Worm (Caenorhabditis elegans): ENCODE measurements around the gene pes-10.

The pes-10 gene

DNA sequence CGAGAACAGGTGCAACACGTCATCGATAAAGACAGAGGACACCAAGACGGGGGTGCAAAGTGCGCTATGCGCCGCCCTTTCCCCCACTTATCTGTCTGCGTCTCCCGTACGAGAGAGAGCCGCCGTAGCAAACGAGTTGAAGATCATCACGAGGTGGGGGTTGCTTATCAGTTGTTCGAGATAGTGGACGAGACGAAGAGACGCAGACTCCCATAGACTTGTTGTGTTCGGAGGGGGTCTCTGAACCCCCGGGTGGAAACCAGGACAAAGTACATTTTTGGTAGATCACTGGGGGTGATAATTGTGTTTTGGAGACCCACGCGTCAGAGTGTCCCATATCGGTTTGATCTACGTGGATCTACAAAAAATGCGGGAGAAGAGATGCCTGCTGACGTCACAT, 48.8 kb downstream of the pes-10 start (continued):
- TF ChIP-seq lsy-12 (tag; optimal IDR thresholded peaks at IDR 0.05) (peak; percentile 71), snpc-4 (tag; optimal IDR thresholded peaks at IDR 0.05) (peak; percentile 48), nhr-67 (tag; optimal IDR thresholded peaks at IDR 0.05) (no peak), ama-1 (optimal IDR thresholded peaks at IDR 0.05) (no peak), sea-2 (GFP tag; optimal IDR thresholded peaks at IDR 0.05) (no peak), eor-1 (tag; optimal IDR thresholded peaks at IDR 0.05) (no peak), unc-62 (GFP tag; optimal IDR thresholded peaks at IDR 0.05) (no peak), lin-15B (tag; optimal IDR thresholded peaks at IDR 0.05) (peak; percentile 24), pha-4 (tag; optimal IDR thresholded peaks at IDR 0.05) (peak; percentile 82), unc-39 (tag; optimal IDR thresholded peaks at IDR 0.05) (no peak), mdl-1 (tag; optimal IDR thresholded peaks at IDR 0.05) (peak; percentile 76), egl-27 (tag; optimal IDR thresholded peaks at IDR 0.05) (peak; percentile 58), hmg-11 (tag; optimal IDR thresholded peaks at IDR 0.05) (peak; percentile 2), elt-2 (tag; optimal IDR thresholded peaks at IDR 0.05) (peak; percentile 95), nhr-12 (tag; optimal IDR thresholded peaks at IDR 0.05) (no peak)

DNA sequence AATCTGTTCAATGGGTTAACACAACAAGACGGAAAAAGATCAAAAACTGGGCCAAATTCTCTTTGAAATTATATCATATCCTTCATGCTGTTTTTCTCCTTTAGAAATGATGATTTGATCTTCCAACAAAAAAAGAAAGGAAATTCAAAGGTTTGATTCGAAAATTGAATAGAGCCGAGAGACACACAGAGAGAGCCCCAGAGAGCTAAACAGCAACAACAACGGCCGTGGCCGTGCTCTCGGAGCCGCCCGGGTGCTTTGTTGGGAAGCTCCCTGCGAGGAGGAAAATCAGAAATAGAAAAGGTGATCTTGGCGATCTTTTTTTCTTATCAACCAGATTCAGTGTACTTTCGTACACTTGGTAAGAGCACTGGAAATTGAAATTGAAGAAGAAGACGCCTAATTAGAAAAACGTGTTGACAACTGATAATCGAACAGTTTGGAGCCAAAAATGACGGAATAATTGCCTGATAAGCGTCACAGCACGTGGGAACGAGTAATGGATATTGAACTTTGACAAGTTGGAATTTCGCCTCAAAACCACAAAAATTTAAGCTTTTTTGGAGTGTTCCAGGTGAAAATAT, 50.3 kb downstream of the pes-10 start:
- TF ChIP-seq egl-27 (tag; optimal IDR thresholded peaks at IDR 0.05), result no peak
- no peak for TF ChIP-seq ceh-82 (tag; optimal IDR thresholded peaks at IDR 0.05)
- no peak for TF ChIP-seq nhr-28 (tag; optimal IDR thresholded peaks at IDR 0.05)
- no peak for TF ChIP-seq unc-62 (GFP tag; optimal IDR thresholded peaks at IDR 0.05)
- TF ChIP-seq fkh-10 (GFP tag; optimal IDR thresholded peaks at IDR 0.05), result peak; percentile 34
- no peak for TF ChIP-seq mdl-1 (tag; optimal IDR thresholded peaks at IDR 0.05)
- TF ChIP-seq ceh-9 (tag; optimal IDR thresholded peaks at IDR 0.05), result no peak
- TF ChIP-seq lsy-12 (tag; optimal IDR thresholded peaks at IDR 0.05), result no peak
- no peak for TF ChIP-seq elt-3 (tag; optimal IDR thresholded peaks at IDR 0.05)
- no peak for TF ChIP-seq sea-2 (GFP tag; optimal IDR thresholded peaks at IDR 0.05)
- no peak for TF ChIP-seq skn-1 (tag; optimal IDR thresholded peaks at IDR 0.05)
- TF ChIP-seq snpc-4 (tag; optimal IDR thresholded peaks at IDR 0.05), result no peak
- TF ChIP-seq fkh-2 (tag; optimal IDR thresholded peaks at IDR 0.05), result no peak
- no peak for TF ChIP-seq mml-1 (tag; optimal IDR thresholded peaks at IDR 0.05)
- TF ChIP-seq ztf-4 (tag; optimal IDR thresholded peaks at IDR 0.05), result no peak
- TF ChIP-seq nhr-67 (tag; optimal IDR thresholded peaks at IDR 0.05), result no peak
- no peak for TF ChIP-seq unc-39 (tag; optimal IDR thresholded peaks at IDR 0.05)
- TF ChIP-seq ceh-28 (tag; optimal IDR thresholded peaks at IDR 0.05), result no peak
- peak; percentile 6 for TF ChIP-seq nfya-1 (tag; optimal IDR thresholded peaks at IDR 0.05; ENCODE audit: insufficient read depth)
- peak; percentile 78 for TF ChIP-seq ama-1 (optimal IDR thresholded peaks at IDR 0.05)
- TF ChIP-seq nhr-11 (tag; optimal IDR thresholded peaks at IDR 0.05), result no peak
- TF ChIP-seq nhr-43 (tag; optimal IDR thresholded peaks at IDR 0.05; ENCODE audit: poor library complexity, severe bottlenecking), result peak; percentile 16
- TF ChIP-seq daf-12 (tag; optimal IDR thresholded peaks at IDR 0.05), result no peak
- TF ChIP-seq R02D3.7 (tag; optimal IDR thresholded peaks at IDR 0.05), result no peak
- no peak for TF ChIP-seq nhr-12 (tag; optimal IDR thresholded peaks at IDR 0.05)
- TF ChIP-seq zag-1 (tag; optimal IDR thresholded peaks at IDR 0.05), result no peak
- TF ChIP-seq hmg-11 (tag; optimal IDR thresholded peaks at IDR 0.05), result peak; percentile 9
- TF ChIP-seq nhr-237 (tag; optimal IDR thresholded peaks at IDR 0.05), result no peak
- no peak for TF ChIP-seq ceh-16 (tag; optimal IDR thresholded peaks at IDR 0.05)
- no peak for TF ChIP-seq aly-2 (tag; optimal IDR thresholded peaks at IDR 0.05)
- TF ChIP-seq jun-1 (tag; optimal IDR thresholded peaks at IDR 0.05), result peak; percentile 57
- TF ChIP-seq eor-1 (tag; optimal IDR thresholded peaks at IDR 0.05), result no peak
- TF ChIP-seq nhr-23 (tag; optimal IDR thresholded peaks at IDR 0.05), result no peak
- TF ChIP-seq egl-5 (tag; optimal IDR thresholded peaks at IDR 0.05), result no peak
- TF ChIP-seq ztf-11 (tag; optimal IDR thresholded peaks at IDR 0.05), result no peak
- peak; percentile 88 for TF ChIP-seq elt-2 (tag; optimal IDR thresholded peaks at IDR 0.05)
- TF ChIP-seq pha-4 (tag; optimal IDR thresholded peaks at IDR 0.05), result peak; percentile 54
- TF ChIP-seq pqm-1 (tag; optimal IDR thresholded peaks at IDR 0.05), result peak; percentile 94
- TF ChIP-seq nhr-77 (tag; optimal IDR thresholded peaks at IDR 0.05), result no peak
- TF ChIP-seq tbx-2 (tag; optimal IDR thresholded peaks at IDR 0.05), result no peak
- TF ChIP-seq lin-15B (tag; optimal IDR thresholded peaks at IDR 0.05), result peak; percentile 8
- no peak for TF ChIP-seq ZK546.5 (tag; optimal IDR thresholded peaks at IDR 0.05)
- TF ChIP-seq lin-39 (tag; optimal IDR thresholded peaks at IDR 0.05), result no peak
- TF ChIP-seq nhr-25 (tag; optimal IDR thresholded peaks at IDR 0.05), result no peak
- TF ChIP-seq nhr-76 (tag; optimal IDR thresholded peaks at IDR 0.05), result no peak
- TF ChIP-seq fos-1 (tag; optimal IDR thresholded peaks at IDR 0.05), result no peak
- TF ChIP-seq elt-1 (tag; optimal IDR thresholded peaks at IDR 0.05), result no peak
